Fruit fly (Drosophila melanogaster): ENCODE measurements around the gene Pus10.

Pus10 gene

DNA sequence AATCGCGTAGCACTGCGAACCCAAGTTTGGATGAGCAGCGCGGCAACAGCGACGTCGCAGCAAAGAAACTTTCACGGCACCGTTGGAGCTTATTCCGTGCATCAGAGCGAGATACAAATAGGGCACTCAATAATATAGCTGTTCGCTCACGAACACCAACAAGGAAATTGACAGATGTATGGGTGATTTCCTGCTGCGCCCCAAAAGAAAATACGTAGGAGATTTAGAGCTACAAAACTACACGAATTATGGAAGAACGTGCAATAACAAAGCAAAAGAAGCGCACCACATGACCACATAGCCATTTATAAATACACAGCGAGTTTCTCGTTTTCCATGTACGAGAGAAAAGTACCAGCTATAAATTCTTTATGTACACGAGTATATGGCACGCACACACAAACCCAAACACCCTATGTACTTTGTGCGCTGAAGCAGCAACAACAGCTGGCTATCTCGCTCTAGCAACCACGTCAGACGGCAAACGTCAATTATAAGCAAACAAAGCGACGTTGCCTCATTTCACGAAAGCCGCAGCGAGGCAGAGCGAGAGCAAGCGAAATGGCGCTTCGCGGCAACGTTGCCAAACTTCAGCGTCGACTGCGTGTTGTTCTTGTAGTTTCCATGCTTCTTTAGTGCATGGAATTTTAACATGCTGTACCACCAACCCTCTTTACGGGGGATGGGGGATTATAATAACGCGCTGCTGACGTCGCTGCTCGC lies 6.5 kb upstream of the Pus10 start (continued):
- TF ChIP-seq CG9437 (GFP tag; optimal IDR thresholded peaks at IDR 0.05) (peak; percentile 14), CG12744 (GFP tag; optimal IDR thresholded peaks at IDR 0.05) (no peak), CG2678 (tag; optimal IDR thresholded peaks at IDR 0.05) (peak; percentile 27), Myb (GFP tag; optimal IDR thresholded peaks at IDR 0.05) (peak; percentile 8), CG1529 (GFP tag; optimal IDR thresholded peaks at IDR 0.05) (peak; percentile 44), ash1 (GFP tag; optimal IDR thresholded peaks at IDR 0.05) (peak; percentile 26), h (optimal IDR thresholded peaks at IDR 0.05) (no peak), HLHmδ (GFP tag; optimal IDR thresholded peaks at IDR 0.05) (peak; percentile 76), CHES-1-like (GFP tag; optimal IDR thresholded peaks at IDR 0.05) (peak; percentile 11), cg (GFP tag; optimal IDR thresholded peaks at IDR 0.05) (peak; percentile 94), CG1832 (GFP tag; optimal IDR thresholded peaks at IDR 0.05) (peak; percentile 45), CG7372 (GFP tag; IDR thresholded peaks at IDR 0.05) (no peak), slou (GFP tag; optimal IDR thresholded peaks at IDR 0.05) (no peak), sd (tag; optimal IDR thresholded peaks at IDR 0.05) (peak; percentile 98), PHDP (tag; optimal IDR thresholded peaks at IDR 0.05) (peak; percentile 8), pnt (GFP tag; optimal IDR thresholded peaks at IDR 0.05) (no peak), crol (GFP tag; IDR thresholded peaks at IDR 0.05) (no peak), CG3407 (GFP tag; optimal IDR thresholded peaks at IDR 0.05) (peak; percentile 100), CG6813 (GFP tag; optimal IDR thresholded peaks at IDR 0.05) (peak; percentile 46), CG7786 (GFP tag; optimal IDR thresholded peaks at IDR 0.05) (peak; percentile 16), CG17912 (GFP tag; optimal IDR thresholded peaks at IDR 0.05) (peak; percentile 32), pho (GFP tag; optimal IDR thresholded peaks at IDR 0.05) (peak; percentile 17), Deaf1 (tag; optimal IDR thresholded peaks at IDR 0.05) (peak; percentile 35), Nf-YC (tag; optimal IDR thresholded peaks at IDR 0.05) (peak; percentile 50), Xrp1 (GFP tag; IDR thresholded peaks at IDR 0.05) (no peak), pros (GFP tag; optimal IDR thresholded peaks at IDR 0.05) (peak; percentile 96)

- TF ChIP-seq CG15479 (GFP tag; optimal IDR thresholded peaks at IDR 0.05), result peak; percentile 39
- no peak for TF ChIP-seq CG1647 (GFP tag; optimal IDR thresholded peaks at IDR 0.05)
- no peak for TF ChIP-seq dpn (GFP tag; optimal IDR thresholded peaks at IDR 0.05)
- TF ChIP-seq CG30403 (GFP tag; optimal IDR thresholded peaks at IDR 0.05), result peak; percentile 9
- TF ChIP-seq sens-2 (GFP tag; IDR thresholded peaks at IDR 0.05), result no peak
- no peak for TF ChIP-seq CG11695 (GFP tag; IDR thresholded peaks at IDR 0.05)
- no peak for TF ChIP-seq bigmax (GFP tag; optimal IDR thresholded peaks at IDR 0.05)
- no peak for TF ChIP-seq sob (GFP tag; IDR thresholded peaks at IDR 0.05)
- TF ChIP-seq Dfd (GFP tag; optimal IDR thresholded peaks at IDR 0.05), result no peak
- no peak; the same call in 2 of the 3 replicates for TF ChIP-seq croc (GFP tag; conservative IDR thresholded peaks at IDR 0.05)
- TF ChIP-seq Oaz (GFP tag; IDR thresholded peaks at IDR 0.05), result no peak
- TF ChIP-seq dimm (GFP tag; IDR thresholded peaks at IDR 0.05), result no peak
- no peak for TF ChIP-seq CG3847 (GFP tag; IDR thresholded peaks at IDR 0.05)
- peak; percentile 54 for TF ChIP-seq MTF-1 (GFP tag; optimal IDR thresholded peaks at IDR 0.05; ENCODE audit: borderline replicate concordance)
- no peak for TF ChIP-seq CG17361 (GFP tag; IDR thresholded peaks at IDR 0.05)
- TF ChIP-seq yki (optimal IDR thresholded peaks at IDR 0.05), result no peak
- no peak for TF ChIP-seq cato (GFP tag; optimal IDR thresholded peaks at IDR 0.05; ENCODE audit: borderline replicate concordance)
- no peak for TF ChIP-seq CG18619 (GFP tag; optimal IDR thresholded peaks at IDR 0.05)
- TF ChIP-seq CG1602 (GFP tag; optimal IDR thresholded peaks at IDR 0.05), result no peak
- no peak for TF ChIP-seq CG8944 (GFP tag; optimal IDR thresholded peaks at IDR 0.05)
- peak; percentile 62 for TF ChIP-seq scrt (GFP tag; optimal IDR thresholded peaks at IDR 0.05)
- TF ChIP-seq CG3407 (GFP tag; optimal IDR thresholded peaks at IDR 0.05), result peak; percentile 99
- TF ChIP-seq vvl (GFP tag; IDR thresholded peaks at IDR 0.05), result no peak
- no peak for TF ChIP-seq Optix (GFP tag; IDR thresholded peaks at IDR 0.05)
- TF ChIP-seq sna (GFP tag; IDR thresholded peaks at IDR 0.05; ENCODE audit: partially characterized antibody), result no peak
Measured at dm6 chr2L:160581-161452, 5.7 kb upstream of the Pus10 start.

Measured in whole organism, embryonic.